ENCODE assay signal across 4 worm cellular contexts in the genomic region with DNA sequence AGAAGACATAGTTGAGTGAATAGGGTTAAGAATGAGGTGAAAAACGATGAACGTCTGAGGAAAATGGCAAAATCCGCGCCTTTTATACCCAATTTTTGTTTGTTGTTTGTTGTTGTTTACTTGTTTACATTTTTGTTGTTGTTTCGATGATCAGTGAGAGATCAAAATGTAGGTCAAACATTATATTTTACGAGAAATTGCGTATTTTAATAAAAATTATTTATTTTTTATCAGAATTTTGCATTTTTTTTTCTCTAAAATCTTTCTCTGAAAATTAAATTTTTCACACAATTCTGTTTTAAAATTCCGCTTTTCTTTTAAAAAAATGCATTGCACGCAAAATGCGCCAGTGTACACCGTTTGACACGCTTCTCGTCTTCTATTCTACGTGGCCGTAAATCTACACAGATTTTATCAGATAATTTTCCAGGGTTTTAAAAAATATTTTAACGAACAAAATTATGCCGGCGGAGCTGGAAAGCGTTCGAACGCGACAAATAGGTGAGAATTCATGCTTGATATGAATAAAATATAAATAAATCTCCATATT.
TF ChIP-seq lines count a peak whose summit lies in the region.

TSS of gene sip-1 (minus strand) at position 103 of the 550 bp plus-strand sequence.
TSS of gene sly-1 (plus strand) at position 360 of the 550 bp plus-strand sequence.

TF ChIP-seq in whole organism, L1 larva, 84 proteins besides CTCF, POLR2A, EP300 and RAD21 (continued from another document and continues in another):
- TF ChIP-seq tlp-1 (tag; optimal IDR thresholded peaks at IDR 0.05; lab: Kevin White, UChicago) (no peak), ceh-88 (GFP tag; IDR thresholded peaks at IDR 0.05; lab: Robert Waterston, UW) (peak; percentile 58; the same call in 1 of the 2 replicates), lin-39 (tag; optimal IDR thresholded peaks at IDR 0.05; lab: Kevin White, UChicago) (peak; percentile 92), unc-130 (tag; optimal IDR thresholded peaks at IDR 0.05; lab: Kevin White, UChicago) (peak; percentile 82), dpl-1 (GFP tag; optimal IDR thresholded peaks at IDR 0.05; lab: Kevin White, UChicago) (peak; percentile 93 to 96 (median 95)), nhr-90 (tag; optimal IDR thresholded peaks at IDR 0.05; lab: Kevin White, UChicago; ENCODE audit: poor library complexity) (peak; percentile 88), ets-5 (GFP tag; IDR thresholded peaks at IDR 0.05; lab: Robert Waterston, UW) (0 out of 2 replicates have a peak, but pooled peaks have one; percentile 63), alr-1 (tag; optimal IDR thresholded peaks at IDR 0.05; lab: Kevin White, UChicago; ENCODE audit: borderline replicate concordance) (no peak), nhr-47 (tag; optimal IDR thresholded peaks at IDR 0.05; lab: Kevin White, UChicago) (peak; percentile 92), snpc-4 (tag; optimal IDR thresholded peaks at IDR 0.05; lab: Kevin White, UChicago) (peak; percentile 86), ztf-4 (tag; optimal IDR thresholded peaks at IDR 0.05; lab: Kevin White, UChicago) (peak; percentile 25), nhr-20 (tag; optimal IDR thresholded peaks at IDR 0.05; lab: Kevin White, UChicago) (peak; percentile 84), grh-1 (GFP tag; IDR thresholded peaks at IDR 0.05; lab: Robert Waterston, UW) (peak; percentile 74), isw-1 (GFP tag; IDR thresholded peaks at IDR 0.05; lab: Robert Waterston, UW) (peak; percentile 77), nhr-85 (tag; lab: Kevin White, UChicago) (peak; percentile 90), C04F5.9 (tag; optimal IDR thresholded peaks at IDR 0.05; lab: Kevin White, UChicago) (peak; percentile 74), zip-4 (GFP tag; optimal IDR thresholded peaks at IDR 0.05; lab: Kevin White, UChicago) (peak; percentile 72), swsn-7 (tag; optimal IDR thresholded peaks at IDR 0.05; lab: Kevin White, UChicago) (peak; percentile 82), Y116A8C.19 (tag; optimal IDR thresholded peaks at IDR 0.05; lab: Kevin White, UChicago; ENCODE audit: borderline replicate concordance) (no peak), fkh-4 (tag; optimal IDR thresholded peaks at IDR 0.05; lab: Kevin White, UChicago; ENCODE audit: borderline replicate concordance) (peak; percentile 27), lin-14 (GFP tag; optimal IDR thresholded peaks at IDR 0.05; lab: Kevin White, UChicago) (peak; percentile 85), ceh-82 (tag; optimal IDR thresholded peaks at IDR 0.05; lab: Kevin White, UChicago) (peak; percentile 77 to 86 (median 80)), nhr-71 (tag; optimal IDR thresholded peaks at IDR 0.05; lab: Kevin White, UChicago) (peak; percentile 91), nhr-237 (tag; optimal IDR thresholded peaks at IDR 0.05; lab: Kevin White, UChicago) (peak; percentile 70), pax-3 (tag; optimal IDR thresholded peaks at IDR 0.05; lab: Kevin White, UChicago) (peak; percentile 56), tbx-2 (tag; optimal IDR thresholded peaks at IDR 0.05; lab: Kevin White, UChicago) (peak; percentile 90), lin-13 (GFP tag; optimal IDR thresholded peaks at IDR 0.05; lab: Kevin White, UChicago) (peak; percentile 69), hlh-4 (tag; optimal IDR thresholded peaks at IDR 0.05; lab: Kevin White, UChicago) (no peak), fkh-8 (tag; optimal IDR thresholded peaks at IDR 0.05; lab: Kevin White, UChicago) (peak; percentile 74)

TF ChIP-seq in whole organism, L2 larva, 48 proteins besides CTCF, POLR2A, EP300 and RAD21 (continued from another document):
- TF ChIP-seq sem-4 (tag; optimal IDR thresholded peaks at IDR 0.05; lab: Kevin White, UChicago) (peak; percentile 38), crh-2 (tag; optimal IDR thresholded peaks at IDR 0.05; lab: Kevin White, UChicago) (peak; percentile 97), sma-3 (GFP tag; optimal IDR thresholded peaks at IDR 0.05; lab: Kevin White, UChicago) (peak; percentile 67), mab-5 (tag; optimal IDR thresholded peaks at IDR 0.05; lab: Kevin White, UChicago) (peak; percentile 73)

TF ChIP-seq in whole organism, L4 larva, 104 proteins besides CTCF, POLR2A, EP300 and RAD21 (continued from another document):
- TF ChIP-seq daf-19 (GFP tag; conservative IDR thresholded peaks at IDR 0.05; lab: Robert Waterston, UW) (no peak), Y105C5A.15 (GFP tag; IDR thresholded peaks at IDR 0.05; lab: Robert Waterston, UW) (no peak), nhr-11 (tag; optimal IDR thresholded peaks at IDR 0.05; lab: Kevin White, UChicago) (no peak), set-16 (GFP tag; IDR thresholded peaks at IDR 0.05; lab: Robert Waterston, UW) (no peak), ceh-32 (tag; optimal IDR thresholded peaks at IDR 0.05; lab: Kevin White, UChicago; ENCODE audit: poor library complexity) (no peak), jun-1 (tag; optimal IDR thresholded peaks at IDR 0.05; lab: Kevin White, UChicago) (no peak), skn-1 (tag; optimal IDR thresholded peaks at IDR 0.05; lab: Kevin White, UChicago) (no peak), snpc-4 (tag; optimal IDR thresholded peaks at IDR 0.05; lab: Kevin White, UChicago) (no peak), mep-1 (tag; optimal IDR thresholded peaks at IDR 0.05; lab: Kevin White, UChicago) (peak; percentile 83), ZK337.2 (GFP tag; IDR thresholded peaks at IDR 0.05; lab: Robert Waterston, UW) (no peak), zfp-2 (tag; optimal IDR thresholded peaks at IDR 0.05; lab: Kevin White, UChicago) (no peak), vab-7 (GFP tag; IDR thresholded peaks at IDR 0.05; lab: Robert Waterston, UW) (no peak), pha-4 (GFP tag; IDR thresholded peaks at IDR 0.05; lab: Robert Waterston, UW) (no peak), pha-4 (tag; optimal IDR thresholded peaks at IDR 0.05; lab: Kevin White, UChicago) (peak; percentile 37), dpl-1 (GFP tag; optimal IDR thresholded peaks at IDR 0.05; lab: Kevin White, UChicago) (peak; percentile 94), nhr-76 (tag; optimal IDR thresholded peaks at IDR 0.05; lab: Kevin White, UChicago) (no peak), nhr-102 (tag; optimal IDR thresholded peaks at IDR 0.05; lab: Kevin White, UChicago) (peak; percentile 70), unc-130 (GFP tag; optimal IDR thresholded peaks at IDR 0.05; lab: Kevin White, UChicago) (peak; percentile 25), nhr-10 (tag; optimal IDR thresholded peaks at IDR 0.05; lab: Kevin White, UChicago) (no peak), ctbp-1 (GFP tag; IDR thresholded peaks at IDR 0.05; lab: Robert Waterston, UW) (no peak), nhr-237 (tag; optimal IDR thresholded peaks at IDR 0.05; lab: Kevin White, UChicago) (no peak), spr-1 (tag; optimal IDR thresholded peaks at IDR 0.05; lab: Kevin White, UChicago) (peak; percentile 40), hmg-1.1 (GFP tag; IDR thresholded peaks at IDR 0.05; lab: Robert Waterston, UW) (peak; percentile 55), Y48G9A.11 (GFP tag; IDR thresholded peaks at IDR 0.05; lab: Robert Waterston, UW) (no peak), saeg-2 (GFP tag; IDR thresholded peaks at IDR 0.05; lab: Robert Waterston, UW) (no peak), lir-3 (tag; optimal IDR thresholded peaks at IDR 0.05; lab: Kevin White, UChicago) (no peak), zag-1 (tag; optimal IDR thresholded peaks at IDR 0.05; lab: Kevin White, UChicago) (no peak), daf-8 (GFP tag; IDR thresholded peaks at IDR 0.05; lab: Robert Waterston, UW) (no peak), hif-1 (tag; optimal IDR thresholded peaks at IDR 0.05; lab: Kevin White, UChicago) (peak in 1 of 2 experiments; percentile 42), F44E2.7 (GFP tag; IDR thresholded peaks at IDR 0.05; lab: Robert Waterston, UW) (no peak), mxl-2 (GFP tag; conservative IDR thresholded peaks at IDR 0.05; lab: Robert Waterston, UW) (no peak), lin-15B (tag; optimal IDR thresholded peaks at IDR 0.05; lab: Kevin White, UChicago) (peak; percentile 50), php-3 (GFP tag; IDR thresholded peaks at IDR 0.05; lab: Robert Waterston, UW) (no peak), ceh-44 (GFP tag; IDR thresholded peaks at IDR 0.05; lab: Robert Waterston, UW) (no peak), lsy-2 (tag; optimal IDR thresholded peaks at IDR 0.05; lab: Kevin White, UChicago) (peak in 1 of 2 experiments; percentile 92), nhr-41 (GFP tag; IDR thresholded peaks at IDR 0.05; lab: Robert Waterston, UW) (no peak), daf-16 (GFP tag; optimal IDR thresholded peaks at IDR 0.05; lab: Kevin White, UChicago) (no peak), daf-16 (tag; optimal IDR thresholded peaks at IDR 0.05; lab: Kevin White, UChicago) (peak; percentile 47), zip-2 (tag; optimal IDR thresholded peaks at IDR 0.05; lab: Kevin White, UChicago) (peak; percentile 33), Y75B8A.6 (GFP tag; IDR thresholded peaks at IDR 0.05; lab: Robert Waterston, UW) (no peak)
TF ChIP-seq in whole organism, L4 larva: peak in this region for 26.

TF ChIP-seq in whole organism, young adult, 124 proteins besides CTCF, POLR2A, EP300 and RAD21 (continued from another document):
- no peak for TF ChIP-seq fkh-3 (tag; optimal IDR thresholded peaks at IDR 0.05; lab: Kevin White, UChicago)
- no peak for TF ChIP-seq him-1 (tag; optimal IDR thresholded peaks at IDR 0.05; lab: Kevin White, UChicago)
- TF ChIP-seq egrh-3 (GFP tag; IDR thresholded peaks at IDR 0.05; lab: Robert Waterston, UW): no peak
- no peak for TF ChIP-seq mxl-1 (tag; optimal IDR thresholded peaks at IDR 0.05; lab: Kevin White, UChicago)
- no peak for TF ChIP-seq lin-26 (GFP tag; IDR thresholded peaks at IDR 0.05; lab: Robert Waterston, UW)
- no peak for TF ChIP-seq bed-1 (GFP tag; IDR thresholded peaks at IDR 0.05; lab: Robert Waterston, UW)
- TF ChIP-seq Y56A3A.18 (GFP tag; IDR thresholded peaks at IDR 0.05; lab: Robert Waterston, UW): no peak
- no peak for TF ChIP-seq lsy-27 (tag; optimal IDR thresholded peaks at IDR 0.05; lab: Kevin White, UChicago; ENCODE audit: borderline replicate concordance, insufficient read depth)
- TF ChIP-seq chd-7 (tag; optimal IDR thresholded peaks at IDR 0.05; lab: Kevin White, UChicago): no peak
- no peak for TF ChIP-seq tbx-9 (tag; optimal IDR thresholded peaks at IDR 0.05; lab: Kevin White, UChicago; ENCODE audit: borderline replicate concordance)
- TF ChIP-seq lsl-1 (GFP tag; optimal IDR thresholded peaks at IDR 0.05; lab: Kevin White, UChicago): peak; percentile 66
- TF ChIP-seq nhr-90 (tag; optimal IDR thresholded peaks at IDR 0.05; lab: Kevin White, UChicago): no peak
- no peak for TF ChIP-seq ceh-58 (GFP tag; IDR thresholded peaks at IDR 0.05; lab: Robert Waterston, UW)
- TF ChIP-seq mes-4 (tag; optimal IDR thresholded peaks at IDR 0.05; lab: Kevin White, UChicago): no peak
- TF ChIP-seq F49E8.2 (tag; optimal IDR thresholded peaks at IDR 0.05; lab: Kevin White, UChicago; ENCODE audit: insufficient read depth): no peak
- TF ChIP-seq die-1 (tag; optimal IDR thresholded peaks at IDR 0.05; lab: Kevin White, UChicago): no peak
- TF ChIP-seq snpc-4 (GFP tag; optimal IDR thresholded peaks at IDR 0.05; lab: Kevin White, UChicago): no peak
- TF ChIP-seq snpc-4 (tag; optimal IDR thresholded peaks at IDR 0.05; lab: Kevin White, UChicago): peak in 2 of 4 experiments; percentile 13 to 68
- peak; percentile 19 for TF ChIP-seq nhr-80 (tag; optimal IDR thresholded peaks at IDR 0.05; lab: Kevin White, UChicago)
- TF ChIP-seq dox-1 (GFP tag; IDR thresholded peaks at IDR 0.05; lab: Robert Waterston, UW): no peak; the same call in 1 of the 2 replicates
- no peak for TF ChIP-seq Y67H2A.10 (GFP tag; conservative IDR thresholded peaks at IDR 0.05; lab: Robert Waterston, UW)
- peak; percentile 66 for TF ChIP-seq attf-5 (GFP tag; optimal IDR thresholded peaks at IDR 0.05; lab: Kevin White, UChicago)
- no peak for TF ChIP-seq T26A5.8 (tag; optimal IDR thresholded peaks at IDR 0.05; lab: Kevin White, UChicago)
- no peak for TF ChIP-seq ztf-22 (GFP tag; optimal IDR thresholded peaks at IDR 0.05; lab: Kevin White, UChicago)
- peak; percentile 66 for TF ChIP-seq dpl-1 (GFP tag; optimal IDR thresholded peaks at IDR 0.05; lab: Kevin White, UChicago)
- peak; percentile 40 for TF ChIP-seq tbp1 (GFP tag; optimal IDR thresholded peaks at IDR 0.05; lab: Kevin White, UChicago)
- no peak for TF ChIP-seq unc-130 (GFP tag; optimal IDR thresholded peaks at IDR 0.05; lab: Kevin White, UChicago)
- no peak for TF ChIP-seq sea-2 (GFP tag; IDR thresholded peaks at IDR 0.05; lab: Robert Waterston, UW)
- TF ChIP-seq C17E4.6 (GFP tag; IDR thresholded peaks at IDR 0.05; lab: Robert Waterston, UW): no peak
- peak; percentile 25 for TF ChIP-seq snpc-1.1 (tag; optimal IDR thresholded peaks at IDR 0.05; lab: Kevin White, UChicago; ENCODE audit: insufficient read depth)
- TF ChIP-seq ccch-3 (GFP tag; optimal IDR thresholded peaks at IDR 0.05; lab: Kevin White, UChicago): no peak
- no peak for TF ChIP-seq T07F8.4 (tag; optimal IDR thresholded peaks at IDR 0.05; lab: Kevin White, UChicago)
- no peak for TF ChIP-seq Y53G8AR.9 (GFP tag; conservative IDR thresholded peaks at IDR 0.05; lab: Robert Waterston, UW)
- 0 out of 2 replicates have a peak, but pooled peaks have one; percentile 23 for TF ChIP-seq rcor-1 (GFP tag; IDR thresholded peaks at IDR 0.05; lab: Robert Waterston, UW)
- TF ChIP-seq madf-8 (GFP tag; conservative IDR thresholded peaks at IDR 0.05; lab: Robert Waterston, UW): peak; percentile 54; the same call in 1 of the 2 replicates
- TF ChIP-seq madf-3 (GFP tag; IDR thresholded peaks at IDR 0.05; lab: Robert Waterston, UW): no peak
- no peak for TF ChIP-seq F57C9.4 (tag; optimal IDR thresholded peaks at IDR 0.05; lab: Kevin White, UChicago)
- peak; percentile 63 for TF ChIP-seq F33H1.4 (GFP tag; IDR thresholded peaks at IDR 0.05; lab: Robert Waterston, UW)
- TF ChIP-seq aptf-3 (GFP tag; IDR thresholded peaks at IDR 0.05; lab: Robert Waterston, UW): no peak
- no peak for TF ChIP-seq snpc-3.4 (tag; optimal IDR thresholded peaks at IDR 0.05; lab: Kevin White, UChicago)
- no peak for TF ChIP-seq ets-4 (GFP tag; optimal IDR thresholded peaks at IDR 0.05; lab: Kevin White, UChicago)
- TF ChIP-seq ztf-3 (GFP tag; optimal IDR thresholded peaks at IDR 0.05; lab: Kevin White, UChicago): no peak
- TF ChIP-seq F23B12.7 (tag; optimal IDR thresholded peaks at IDR 0.05; lab: Kevin White, UChicago; ENCODE audit: insufficient read depth): peak; percentile 48
- TF ChIP-seq lin-35 (GFP tag; optimal IDR thresholded peaks at IDR 0.05; lab: Kevin White, UChicago): peak in 1 of 3 experiments; percentile 84
- peak; percentile 80; the same call in 1 of the 2 replicates for TF ChIP-seq B0019.2 (GFP tag; conservative IDR thresholded peaks at IDR 0.05; lab: Robert Waterston, UW)
- TF ChIP-seq pha-4 (tag; optimal IDR thresholded peaks at IDR 0.05; lab: Kevin White, UChicago): no peak
- no peak for TF ChIP-seq B0336.3 (GFP tag; IDR thresholded peaks at IDR 0.05; lab: Robert Waterston, UW)
- no peak for TF ChIP-seq dpff-1 (tag; optimal IDR thresholded peaks at IDR 0.05; lab: Kevin White, UChicago)
- TF ChIP-seq ceh-79 (tag; optimal IDR thresholded peaks at IDR 0.05; lab: Kevin White, UChicago): no peak
- peak; percentile 91 for TF ChIP-seq madf-6 (GFP tag; IDR thresholded peaks at IDR 0.05; lab: Robert Waterston, UW)
- TF ChIP-seq repo-1 (tag; optimal IDR thresholded peaks at IDR 0.05; lab: Kevin White, UChicago): no peak
- no peak for TF ChIP-seq ama-1 (optimal IDR thresholded peaks at IDR 0.05; lab: Kevin White, UChicago)
- TF ChIP-seq ama-1 (GFP tag; optimal IDR thresholded peaks at IDR 0.05; lab: Kevin White, UChicago): no peak
- TF ChIP-seq K12H6.12 (tag; optimal IDR thresholded peaks at IDR 0.05; lab: Kevin White, UChicago): no peak
- TF ChIP-seq sdz-38 (tag; optimal IDR thresholded peaks at IDR 0.05; lab: Kevin White, UChicago): no peak
- no peak for TF ChIP-seq nhr-27 (tag; optimal IDR thresholded peaks at IDR 0.05; lab: Kevin White, UChicago)
- no peak for TF ChIP-seq egl-44 (GFP tag; IDR thresholded peaks at IDR 0.05; lab: Robert Waterston, UW)
- no peak for TF ChIP-seq F39B2.1 (GFP tag; IDR thresholded peaks at IDR 0.05; lab: Robert Waterston, UW)
- no peak for TF ChIP-seq hrde-1 (tag; optimal IDR thresholded peaks at IDR 0.05; lab: Kevin White, UChicago; ENCODE audit: borderline replicate concordance)
- TF ChIP-seq attf-6 (GFP tag; IDR thresholded peaks at IDR 0.05; lab: Robert Waterston, UW): no peak
- no peak for TF ChIP-seq madf-10 (tag; optimal IDR thresholded peaks at IDR 0.05; lab: Kevin White, UChicago)
- TF ChIP-seq tlf-1 (GFP tag; optimal IDR thresholded peaks at IDR 0.05; lab: Kevin White, UChicago): peak; percentile 12
